Worm (Caenorhabditis elegans) whole organism, L3 larva: ENCODE measurements around the gene cah-4.

Experiments
- R02D3.7 ChIP-seq: fragments of 150-350 bp; optimal IDR thresholded peaks from 2 replicates; lab custom pipeline; 2014; ENCODE audit warnings: missing biosample characterization, missing genetic modification characterization
- ZK546.5 ChIP-seq: sonication (generic microtip); optimal IDR thresholded peaks from 2 replicates; lab custom pipeline; 2017; ENCODE audit warnings: missing biosample characterization, missing genetic modification characterization
- aly-2 ChIP-seq: fragments of 150-350 bp; optimal IDR thresholded peaks from 2 replicates; lab custom pipeline; 2014; ENCODE audit warnings: missing biosample characterization, missing genetic modification characterization
- ama-1 ChIP-seq: fragments of 150-350 bp; optimal IDR thresholded peaks from 2 replicates; lab custom pipeline; 2018
- ceh-16 ChIP-seq: sonication (generic microtip); optimal IDR thresholded peaks from 2 replicates; lab custom pipeline; 2017; ENCODE audit warnings: missing biosample characterization, missing genetic modification characterization
- ceh-82 ChIP-seq: fragments of 150-350 bp; optimal IDR thresholded peaks from 2 replicates; lab custom pipeline; 2014; ENCODE audit warnings: missing biosample characterization, missing genetic modification characterization
- ceh-9 ChIP-seq: sonication (generic microtip); optimal IDR thresholded peaks from 2 replicates; lab custom pipeline; 2018; ENCODE audit warnings: missing biosample characterization, missing genetic modification characterization
- daf-12 ChIP-seq: fragments of 150-350 bp; optimal IDR thresholded peaks from 2 replicates; lab custom pipeline; 2014; ENCODE audit warnings: missing biosample characterization, missing genetic modification reagents, missing genetic modification characterization
- egl-27 ChIP-seq: sonication (generic microtip); optimal IDR thresholded peaks from 4 replicates; lab custom pipeline; 2017; ENCODE audit warnings: missing biosample characterization, missing genetic modification reagents, missing genetic modification characterization
- egl-5 ChIP-seq: fragments of 150-350 bp; optimal IDR thresholded peaks from 2 replicates; lab custom pipeline; 2017; ENCODE audit warnings: missing biosample characterization, missing genetic modification reagents, missing genetic modification characterization, inconsistent platforms
- elt-1 ChIP-seq: fragments of 150-350 bp; optimal IDR thresholded peaks from 2 replicates; lab custom pipeline; 2014; ENCODE audit warnings: missing biosample characterization, missing genetic modification characterization
- elt-3 ChIP-seq, 3 experiments: fragments of 150-350 bp in 1 of 3; sonication (generic microtip) in 2 of 3; optimal IDR thresholded peaks; 2 replicates in 2 of 3; 4 replicates in 1 of 3; lab custom pipeline; 2014 to 2017; ENCODE audit warnings: missing biosample characterization in 3 of 3, missing genetic modification characterization in 3 of 3
- fkh-10 ChIP-seq: sonication (generic microtip); optimal IDR thresholded peaks from 2 replicates; lab custom pipeline; 2017; ENCODE audit warnings: missing biosample characterization, missing genetic modification reagents, missing genetic modification characterization
- fos-1 ChIP-seq: fragments of 150-350 bp; optimal IDR thresholded peaks from 2 replicates; lab custom pipeline; 2014; ENCODE audit warnings: missing biosample characterization, missing genetic modification characterization
- jun-1 ChIP-seq: fragments of 150-350 bp; optimal IDR thresholded peaks from 2 replicates; lab custom pipeline; 2014; ENCODE audit warnings: missing biosample characterization, missing genetic modification reagents, missing genetic modification characterization
- lin-15B ChIP-seq: fragments of 150-350 bp; optimal IDR thresholded peaks from 2 replicates; lab custom pipeline; 2014; ENCODE audit warnings: missing biosample characterization, missing genetic modification characterization
- lin-39 ChIP-seq: fragments of 150-350 bp; optimal IDR thresholded peaks from 2 replicates; lab custom pipeline; 2018; ENCODE audit warnings: missing biosample characterization, missing genetic modification reagents, missing genetic modification characterization
- mdl-1 ChIP-seq: fragments of 150-350 bp; optimal IDR thresholded peaks from 2 replicates; lab custom pipeline; 2014; ENCODE audit warnings: missing biosample characterization, missing genetic modification characterization
- mml-1 ChIP-seq: fragments of 150-350 bp; sonication (generic microtip); optimal IDR thresholded peaks from 3 replicates; lab custom pipeline; 2014; ENCODE audit warnings: missing biosample characterization, missing genetic modification characterization
- nfya-1 ChIP-seq: sonication (generic microtip); optimal IDR thresholded peaks from 2 replicates; lab custom pipeline; 2017; ENCODE audit warnings: missing genetic modification characterization, mild to moderate bottlenecking, missing compliant biosample characterization, antibody characterized with exemption, moderate library complexity; ENCODE audit not compliant: insufficient read depth
- nhr-11 ChIP-seq: fragments of 150-350 bp; optimal IDR thresholded peaks from 2 replicates; lab custom pipeline; 2014; ENCODE audit warnings: missing biosample characterization, missing genetic modification characterization
- nhr-28 ChIP-seq: fragments of 150-350 bp; optimal IDR thresholded peaks from 2 replicates; lab custom pipeline; 2014; ENCODE audit warnings: missing biosample characterization, missing genetic modification characterization
- nhr-43 ChIP-seq: sonication (generic microtip); optimal IDR thresholded peaks from 2 replicates; lab custom pipeline; 2016; ENCODE audit warnings: mild to moderate bottlenecking, missing genetic modification characterization, missing compliant biosample characterization; ENCODE audit not compliant: poor library complexity, severe bottlenecking
- nhr-67 ChIP-seq: fragments of 150-350 bp; optimal IDR thresholded peaks from 2 replicates; lab custom pipeline; 2014; ENCODE audit warnings: missing biosample characterization, missing genetic modification characterization
- nhr-76 ChIP-seq: fragments of 150-350 bp; sonication (generic microtip); optimal IDR thresholded peaks from 5 replicates; lab custom pipeline; 2014; ENCODE audit warnings: missing biosample characterization, missing genetic modification characterization
- nhr-77 ChIP-seq: fragments of 150-350 bp; optimal IDR thresholded peaks from 2 replicates; lab custom pipeline; 2014; ENCODE audit warnings: missing biosample characterization, missing genetic modification characterization
- pha-4 ChIP-seq: fragments of 150-350 bp; optimal IDR thresholded peaks from 2 replicates; lab custom pipeline; 2014; ENCODE audit warnings: missing biosample characterization, missing genetic modification reagents, missing genetic modification characterization
- pqm-1 ChIP-seq: fragments of 150-350 bp; optimal IDR thresholded peaks from 2 replicates; lab custom pipeline; 2017; ENCODE audit warnings: missing biosample characterization, missing genetic modification characterization, inconsistent platforms
- sea-2 ChIP-seq: fragments of 150-350 bp; sonication (generic microtip); optimal IDR thresholded peaks from 4 replicates; lab custom pipeline; 2014; ENCODE audit warnings: missing biosample characterization, missing genetic modification reagents, missing genetic modification characterization
- snpc-4 ChIP-seq: fragments of 150-350 bp; optimal IDR thresholded peaks from 2 replicates; lab custom pipeline; 2014; ENCODE audit warnings: missing biosample characterization, missing genetic modification characterization
- tbx-2 ChIP-seq: sonication (generic microtip); optimal IDR thresholded peaks from 2 replicates; lab custom pipeline; 2016; ENCODE audit warnings: mild to moderate bottlenecking, missing genetic modification characterization, missing compliant biosample characterization
- unc-62 ChIP-seq: fragments of 150-350 bp; sonication (generic microtip); optimal IDR thresholded peaks from 4 replicates; lab custom pipeline; 2014; ENCODE audit warnings: missing biosample characterization, missing genetic modification reagents, missing genetic modification characterization
- zag-1 ChIP-seq: fragments of 150-350 bp; optimal IDR thresholded peaks from 2 replicates; lab custom pipeline; 2014; ENCODE audit warnings: missing biosample characterization, missing genetic modification characterization
- ztf-11 ChIP-seq: fragments of 150-350 bp; optimal IDR thresholded peaks from 2 replicates; lab custom pipeline; 2014; ENCODE audit warnings: missing biosample characterization, missing genetic modification characterization
- ztf-4 ChIP-seq: fragments of 150-350 bp; optimal IDR thresholded peaks from 2 replicates; lab custom pipeline; 2014; ENCODE audit warnings: missing biosample characterization, missing genetic modification characterization

Gene cah-4

ce11 chrX:13556066-13556465 is 13.7 kb downstream of the cah-4 start, which contains the start of gene glb-20:
glb-20 (minus strand) TSS chrX:13556166.
- TF ChIP-seq sea-2 (GFP tag; lab: Kevin White, UChicago), result no peak

ce11 chrX:13558667-13559066 is 16.3 kb downstream of the cah-4 start:
- TF ChIP-seq ztf-11 (tag; lab: Kevin White, UChicago) (no peak), lin-39 (peak; percentile 2), mml-1 (tag; lab: Kevin White, UChicago) (no peak), ama-1 (lab: Kevin White, UChicago) (no peak), pha-4 (no peak), nfya-1 (tag; lab: Kevin White, UChicago) (no peak)

- TF ChIP-seq elt-3 (tag; optimal IDR thresholded peaks at IDR 0.05; lab: Kevin White, UChicago), result no peak
- TF ChIP-seq fos-1 (tag; lab: Kevin White, UChicago), result no peak
- no peak for TF ChIP-seq pha-4
- TF ChIP-seq egl-5 (tag; lab: Kevin White, UChicago), result no peak
- no peak for TF ChIP-seq ztf-11 (tag; lab: Kevin White, UChicago)
- TF ChIP-seq ztf-4 (tag; lab: Kevin White, UChicago), result no peak
- TF ChIP-seq daf-12 (tag; lab: Kevin White, UChicago), result no peak
- TF ChIP-seq snpc-4, result no peak
- TF ChIP-seq ceh-82 (tag; lab: Kevin White, UChicago), result no peak
- no peak for TF ChIP-seq zag-1 (tag; lab: Kevin White, UChicago)
- no peak for TF ChIP-seq elt-1 (tag; lab: Kevin White, UChicago)
- no peak for TF ChIP-seq nhr-28 (tag; lab: Kevin White, UChicago)
- TF ChIP-seq, all 47 proteins: peak for 0
Measured at ce11 chrX:13561954-13562353, 19.6 kb downstream of the cah-4 start.

- TF ChIP-seq nhr-77 (tag; lab: Kevin White, UChicago) (no peak), nhr-43 (tag; lab: Kevin White, UChicago) (no peak), nhr-28 (tag; lab: Kevin White, UChicago) (no peak), daf-12 (tag; lab: Kevin White, UChicago) (no peak), aly-2 (tag; lab: Kevin White, UChicago) (no peak), egl-5 (tag; lab: Kevin White, UChicago) (no peak), sea-2 (GFP tag; lab: Kevin White, UChicago) (no peak), tbx-2 (tag; lab: Kevin White, UChicago) (no peak), nhr-76 (tag; lab: Kevin White, UChicago) (no peak), lin-39 (no peak), fkh-10 (GFP tag; lab: Kevin White, UChicago) (no peak), elt-1 (tag; lab: Kevin White, UChicago) (no peak), fos-1 (tag; lab: Kevin White, UChicago) (no peak), lin-15B (no peak), pqm-1 (tag; lab: Kevin White, UChicago) (no peak), R02D3.7 (tag; lab: Kevin White, UChicago) (no peak), ZK546.5 (tag; lab: Kevin White, UChicago) (no peak)
- TF ChIP-seq, all 47 proteins: peak for 0
Measured at ce11 chrX:13566436-13566835, 24.1 kb downstream of the cah-4 start, which contains the start of gene R01E6.2. R01E6.2 (minus strand) TSS chrX:13566536.

ce11 chrX:13569854-13570253 is 27.5 kb downstream of the cah-4 start, which contains the start of gene R01E6.7:
R01E6.7 (minus strand) TSS chrX:13569954.
- TF ChIP-seq nfya-1 (tag; lab: Kevin White, UChicago), result no peak
- no peak for TF ChIP-seq tbx-2 (tag; lab: Kevin White, UChicago)
- no peak for TF ChIP-seq lin-15B
- no peak for TF ChIP-seq ztf-11 (tag; lab: Kevin White, UChicago)
- no peak for TF ChIP-seq snpc-4
- no peak for TF ChIP-seq nhr-67 (tag; lab: Kevin White, UChicago)
- TF ChIP-seq ama-1 (lab: Kevin White, UChicago), result no peak
- TF ChIP-seq egl-27, result no peak
- no peak for TF ChIP-seq ceh-16 (tag; lab: Kevin White, UChicago)
- no peak for TF ChIP-seq aly-2 (tag; lab: Kevin White, UChicago)
- TF ChIP-seq mdl-1, result no peak
- TF ChIP-seq fos-1 (tag; lab: Kevin White, UChicago), result no peak

- TF ChIP-seq elt-1 (tag; lab: Kevin White, UChicago) (no peak), fos-1 (tag; lab: Kevin White, UChicago) (no peak), jun-1 (tag; lab: Kevin White, UChicago) (no peak), unc-62 (GFP tag; lab: Kevin White, UChicago) (no peak), ztf-4 (tag; lab: Kevin White, UChicago) (no peak), zag-1 (tag; lab: Kevin White, UChicago) (no peak), nhr-11 (tag; lab: Kevin White, UChicago) (no peak), ceh-9 (tag; lab: Kevin White, UChicago) (no peak), ceh-16 (tag; lab: Kevin White, UChicago) (no peak), nhr-67 (tag; lab: Kevin White, UChicago) (no peak)
- TF ChIP-seq, all 47 proteins: peak for 0
Measured at ce11 chrX:13574029-13574428, 31.7 kb downstream of the cah-4 start.
